Worm (Caenorhabditis elegans) whole organism, L2 larva: Measurements from ENCODE around the gene eif-2A.
A peak's percentile ranks its signal among the peaks of the same experiment; 100 is the strongest.

Experiments used
- C34F6.9 ChIP-seq: fragments of 150-350 bp; optimal IDR thresholded peaks from 2 replicates; lab custom pipeline; 2014; ENCODE audit warnings: missing biosample characterization, missing genetic modification characterization
- F13H6.1 ChIP-seq: sonication (generic microtip); optimal IDR thresholded peaks from 2 replicates; lab custom pipeline; 2016; ENCODE audit warnings: missing genetic modification characterization, missing compliant biosample characterization
- R02D3.7 ChIP-seq: fragments of 150-350 bp; optimal IDR thresholded peaks from 2 replicates; lab custom pipeline; 2014; ENCODE audit warnings: missing biosample characterization, missing genetic modification characterization
- Y55F3AM.14 ChIP-seq: fragments of 200-800 bp; sonication (Bioruptor generic); optimal IDR thresholded peaks from 2 replicates; lab custom pipeline; 2018; ENCODE audit warnings: mild to moderate bottlenecking, missing genetic modification characterization, missing compliant biosample characterization
- aly-2 ChIP-seq: fragments of 150-350 bp; optimal IDR thresholded peaks from 2 replicates; lab custom pipeline; 2014; ENCODE audit warnings: missing biosample characterization, missing genetic modification characterization
- ama-1 ChIP-seq: fragments of 150-350 bp; optimal IDR thresholded peaks from 2 replicates; lab custom pipeline; 2018; ENCODE audit warnings: inconsistent platforms
- blmp-1 ChIP-seq: sonication (generic microtip); optimal IDR thresholded peaks from 2 replicates; lab custom pipeline; 2017; ENCODE audit warnings: missing genetic modification characterization, mild to moderate bottlenecking, missing compliant biosample characterization, antibody characterized with exemption, moderate library complexity; ENCODE audit not compliant: insufficient read depth
- ceh-82 ChIP-seq: fragments of 150-350 bp; optimal IDR thresholded peaks from 2 replicates; lab custom pipeline; 2014; ENCODE audit warnings: missing biosample characterization, missing genetic modification characterization
- crh-2 ChIP-seq: sonication (generic microtip); optimal IDR thresholded peaks from 2 replicates; lab custom pipeline; 2017; ENCODE audit warnings: missing biosample characterization, missing genetic modification characterization
- elt-1 ChIP-seq: fragments of 150-350 bp; optimal IDR thresholded peaks from 2 replicates; lab custom pipeline; 2014; ENCODE audit warnings: missing biosample characterization, missing genetic modification characterization
- elt-3 ChIP-seq: sonication (generic microtip); optimal IDR thresholded peaks from 2 replicates; lab custom pipeline; 2017; ENCODE audit warnings: missing biosample characterization, missing genetic modification characterization
- fos-1 ChIP-seq: fragments of 150-350 bp; optimal IDR thresholded peaks from 2 replicates; lab custom pipeline; 2014; ENCODE audit warnings: missing biosample characterization, missing genetic modification characterization
- gmeb-1 ChIP-seq: fragments of 150-350 bp; optimal IDR thresholded peaks from 2 replicates; lab custom pipeline; 2014; ENCODE audit warnings: missing biosample characterization, missing genetic modification characterization
- lin-11 ChIP-seq: fragments of 150-350 bp; sonication (generic microtip); optimal IDR thresholded peaks from 2 replicates; lab custom pipeline; 2014; ENCODE audit warnings: missing biosample characterization, missing genetic modification characterization, inconsistent platforms, mixed read lengths
- lin-13 ChIP-seq: fragments of 150-350 bp; optimal IDR thresholded peaks from 2 replicates; lab custom pipeline; 2014; ENCODE audit warnings: missing biosample characterization, missing genetic modification reagents, missing genetic modification characterization
- lsy-2 ChIP-seq, 2 experiments: fragments of 150-350 bp in 1 of 2; sonication (generic microtip) in 1 of 2; optimal IDR thresholded peaks; 2 replicates each; lab custom pipeline; 2014 to 2017; ENCODE audit warnings: missing biosample characterization in 2 of 2, missing genetic modification characterization in 2 of 2
- mdl-1 ChIP-seq, 2 experiments: fragments of 150-350 bp in 1 of 2; sonication (generic microtip) in 1 of 2; optimal IDR thresholded peaks; 2 replicates each; lab custom pipeline; 2017; ENCODE audit warnings: missing biosample characterization in 2 of 2, missing genetic modification characterization in 2 of 2
- nhr-11 ChIP-seq: fragments of 150-350 bp; optimal IDR thresholded peaks from 2 replicates; lab custom pipeline; 2014; ENCODE audit warnings: missing biosample characterization, missing genetic modification characterization
- nhr-129 ChIP-seq: fragments of 150-350 bp; optimal IDR thresholded peaks from 2 replicates; lab custom pipeline; 2014; ENCODE audit warnings: missing biosample characterization, missing genetic modification characterization
- nhr-21 ChIP-seq: fragments of 150-350 bp; optimal IDR thresholded peaks from 2 replicates; lab custom pipeline; 2014; ENCODE audit warnings: missing biosample characterization, missing genetic modification characterization
- nhr-23 ChIP-seq: fragments of 150-350 bp; optimal IDR thresholded peaks from 2 replicates; lab custom pipeline; 2014; ENCODE audit warnings: missing biosample characterization, missing genetic modification reagents, missing genetic modification characterization
- nhr-25 ChIP-seq: fragments of 150-350 bp; sonication (generic microtip); optimal IDR thresholded peaks from 3 replicates; lab custom pipeline; 2014; ENCODE audit warnings: missing biosample characterization, missing genetic modification characterization
- nhr-77 ChIP-seq: fragments of 150-350 bp; optimal IDR thresholded peaks from 2 replicates; lab custom pipeline; 2014; ENCODE audit warnings: missing biosample characterization, missing genetic modification characterization
- peb-1 ChIP-seq: fragments of 150-350 bp; optimal IDR thresholded peaks from 2 replicates; lab custom pipeline; 2014; ENCODE audit warnings: missing biosample characterization, missing genetic modification characterization
- sem-4 ChIP-seq: fragments of 150-350 bp; optimal IDR thresholded peaks from 2 replicates; lab custom pipeline; 2014; ENCODE audit warnings: missing biosample characterization, missing genetic modification reagents, missing genetic modification characterization
- skn-1 ChIP-seq: sonication (generic microtip); optimal IDR thresholded peaks from 2 replicates; lab custom pipeline; 2017; ENCODE audit warnings: missing biosample characterization, missing genetic modification characterization
- sma-3 ChIP-seq: sonication (generic microtip); optimal IDR thresholded peaks from 2 replicates; lab custom pipeline; 2016; ENCODE audit warnings: missing genetic modification reagents, missing genetic modification characterization, missing compliant biosample characterization
- unc-55 ChIP-seq: fragments of 150-350 bp; sonication (generic microtip); optimal IDR thresholded peaks from 3 replicates; lab custom pipeline; 2014; ENCODE audit warnings: missing biosample characterization, missing genetic modification reagents, missing genetic modification characterization
- ztf-4 ChIP-seq: fragments of 150-350 bp; optimal IDR thresholded peaks from 2 replicates; lab custom pipeline; 2014; ENCODE audit warnings: missing biosample characterization, missing genetic modification characterization

The eif-2A gene

ce11 chrII:10416332-10416863, at the start of gene eif-2A:
Gene eif-2A, plus strand, starts transcription at chrII:10416800.
- peak; percentile 16 for TF ChIP-seq C34F6.9 (tag; lab: Kevin White, UChicago)
- TF ChIP-seq nhr-23 (tag; lab: Kevin White, UChicago), result no peak
- TF ChIP-seq lin-13 (GFP tag; lab: Kevin White, UChicago), result peak; percentile 16
- TF ChIP-seq aly-2, result no peak
- TF ChIP-seq peb-1 (tag; lab: Kevin White, UChicago), result no peak
- peak; percentile 27 for TF ChIP-seq unc-55 (GFP tag; lab: Kevin White, UChicago)
- TF ChIP-seq elt-1 (tag; lab: Kevin White, UChicago), result no peak
- TF ChIP-seq gmeb-1 (tag; lab: Kevin White, UChicago), result peak; percentile 20
- TF ChIP-seq nhr-11 (tag; lab: Kevin White, UChicago), result no peak
- peak; percentile 28 to 93 for TF ChIP-seq lsy-2 (tag; optimal IDR thresholded peaks at IDR 0.05; lab: Kevin White, UChicago)
- TF ChIP-seq sem-4, result no peak

ce11 chrII:10367202-10367601, 49.4 kb upstream of the eif-2A start, which contains the start of gene ceh-57:
Gene ceh-57, minus strand, starts transcription at chrII:10367296.
- no peak for TF ChIP-seq lin-13 (GFP tag; lab: Kevin White, UChicago)
- no peak for TF ChIP-seq R02D3.7 (tag; lab: Kevin White, UChicago)
- no peak for TF ChIP-seq elt-3
- no peak for TF ChIP-seq F13H6.1 (tag; lab: Kevin White, UChicago)
- TF ChIP-seq sma-3 (GFP tag; lab: Kevin White, UChicago), result no peak
- no peak for TF ChIP-seq nhr-21 (tag; lab: Kevin White, UChicago)
- TF ChIP-seq ama-1 (lab: Kevin White, UChicago), result no peak
- TF ChIP-seq aly-2, result no peak
- no peak for TF ChIP-seq nhr-23 (tag; lab: Kevin White, UChicago)
- no peak for TF ChIP-seq mdl-1 (tag; optimal IDR thresholded peaks at IDR 0.05; lab: Kevin White, UChicago)

- TF ChIP-seq lsy-2 (tag; optimal IDR thresholded peaks at IDR 0.05; lab: Kevin White, UChicago) (peak in 1 of 2 experiments; percentile 0), ceh-82 (no peak)
Observed at ce11 chrII:10369547-10370028, 47.0 kb upstream of the eif-2A start, which contains the start of gene ceh-58. Gene ceh-58, minus strand, starts transcription at chrII:10369597.

- TF ChIP-seq lsy-2 (tag; optimal IDR thresholded peaks at IDR 0.05; lab: Kevin White, UChicago), result peak in 1 of 2 experiments; percentile 31
- TF ChIP-seq lin-11 (tag; lab: Kevin White, UChicago), result no peak
- TF ChIP-seq unc-55 (GFP tag; lab: Kevin White, UChicago), result peak; percentile 43
- TF ChIP-seq C34F6.9 (tag; lab: Kevin White, UChicago), result peak; percentile 41
- TF ChIP-seq sem-4, result peak; percentile 11
- TF ChIP-seq elt-3, result no peak
- no peak for TF ChIP-seq nhr-25 (tag; lab: Kevin White, UChicago)
- TF ChIP-seq nhr-129 (tag; lab: Kevin White, UChicago), result peak; percentile 18
- no peak for TF ChIP-seq crh-2 (tag; lab: Kevin White, UChicago)
- TF ChIP-seq, all 48 proteins: peak for 5
Observed at ce11 chrII:10370826-10371225, 45.8 kb upstream of the eif-2A start.

ce11 chrII:10373016-10373415, 43.6 kb upstream of the eif-2A start:
- TF ChIP-seq nhr-77 (tag; lab: Kevin White, UChicago) (no peak), skn-1 (peak; percentile 11), Y55F3AM.14 (GFP tag; lab: Kevin White, UChicago) (no peak), blmp-1 (tag; lab: Kevin White, UChicago) (no peak), C34F6.9 (tag; lab: Kevin White, UChicago) (no peak), fos-1 (peak; percentile 14)

- TF ChIP-seq ztf-4 (tag; lab: Kevin White, UChicago), result no peak
- TF ChIP-seq C34F6.9 (tag; lab: Kevin White, UChicago), result peak; percentile 32
- no peak for TF ChIP-seq mdl-1 (tag; optimal IDR thresholded peaks at IDR 0.05; lab: Kevin White, UChicago)
- peak; percentile 60 for TF ChIP-seq nhr-25 (tag; lab: Kevin White, UChicago)
- peak in 1 of 2 experiments; percentile 5 for TF ChIP-seq lsy-2 (tag; optimal IDR thresholded peaks at IDR 0.05; lab: Kevin White, UChicago)
- peak; percentile 58 for TF ChIP-seq sem-4
Observed at ce11 chrII:10373536-10374169, 42.9 kb upstream of the eif-2A start.
